Worm (Caenorhabditis elegans): ENCODE measurements around the gene lge-1.

The lge-1 gene

ce11 chrX:10990855-10991176 lies 24.5 kb downstream of the lge-1 start:
- TF ChIP-seq unc-62 (GFP tag; optimal IDR thresholded peaks at IDR 0.05 in 1 of 2) (peak in 1 of 2 experiments; percentile 94), unc-62 (tag; optimal IDR thresholded peaks at IDR 0.05) (no peak), ctbp-1 (GFP tag; IDR thresholded peaks at IDR 0.05) (no peak)

ce11 chrX:10991352-10992172 lies 25.2 kb downstream of the lge-1 start:
- no peak for TF ChIP-seq nhr-10 (tag; optimal IDR thresholded peaks at IDR 0.05)
- TF ChIP-seq unc-62 (GFP tag; optimal IDR thresholded peaks at IDR 0.05 in 1 of 2), result peak in 1 of 2 experiments; percentile 94
- no peak for TF ChIP-seq unc-62 (tag; optimal IDR thresholded peaks at IDR 0.05)

ce11 chrX:10992177-10992576 lies 25.8 kb downstream of the lge-1 start, which contains the start of gene ver-3:
Gene ver-3 (plus strand): TSS chrX:10992477.
- TF ChIP-seq hmg-1.1 (GFP tag; IDR thresholded peaks at IDR 0.05), result no peak
- no peak for TF ChIP-seq mdl-1 (tag; optimal IDR thresholded peaks at IDR 0.05)
- peak; percentile 64 for TF ChIP-seq aha-1 (tag)
- TF ChIP-seq F37D6.2 (tag; optimal IDR thresholded peaks at IDR 0.05), result no peak
- TF ChIP-seq lim-7 (GFP tag; IDR thresholded peaks at IDR 0.05), result no peak
- TF ChIP-seq pqm-1 (tag; optimal IDR thresholded peaks at IDR 0.05), result peak; percentile 23
- TF ChIP-seq F44E2.7 (GFP tag; IDR thresholded peaks at IDR 0.05), result no peak
- TF ChIP-seq sdz-12 (GFP tag; optimal IDR thresholded peaks at IDR 0.05), result no peak
- TF ChIP-seq dve-1 (tag; optimal IDR thresholded peaks at IDR 0.05; ENCODE audit: insufficient read depth), result peak; percentile 38

- TF ChIP-seq zip-2 (tag; optimal IDR thresholded peaks at IDR 0.05) (no peak), aha-1 (tag) (peak; percentile 45)
Measured at ce11 chrX:10999176-10999575, 32.8 kb downstream of the lge-1 start, which contains the start of gene F59F3.6. Gene F59F3.6 (minus strand): TSS chrX:10999276.

- TF ChIP-seq dmd-8 (GFP tag; IDR thresholded peaks at IDR 0.05) (no peak), aha-1 (tag) (no peak), unc-130 (GFP tag; optimal IDR thresholded peaks at IDR 0.05) (no peak), hmg-1.1 (GFP tag; IDR thresholded peaks at IDR 0.05) (no peak), T20F7.1 (GFP tag; optimal IDR thresholded peaks at IDR 0.05) (no peak)
Measured at ce11 chrX:11001750-11002149, 35.4 kb downstream of the lge-1 start, which contains the start of gene col-177. Gene col-177 (minus strand): TSS chrX:11001850.

ce11 chrX:11003701-11004100 lies 37.4 kb downstream of the lge-1 start:
- no peak for TF ChIP-seq F26F4.8 (GFP tag; conservative IDR thresholded peaks at IDR 0.05)
- TF ChIP-seq hlh-11 (tag; optimal IDR thresholded peaks at IDR 0.05), result no peak
- no peak for TF ChIP-seq daf-16 (GFP tag; optimal IDR thresholded peaks at IDR 0.05)
- no peak for TF ChIP-seq daf-16 (tag; optimal IDR thresholded peaks at IDR 0.05)
- no peak for TF ChIP-seq lir-3 (tag; optimal IDR thresholded peaks at IDR 0.05)
- no peak for TF ChIP-seq zfp-2 (tag; optimal IDR thresholded peaks at IDR 0.05)
- TF ChIP-seq mes-2 (tag; optimal IDR thresholded peaks at IDR 0.05; ENCODE audit: poor library complexity, severe bottlenecking), result no peak
- TF ChIP-seq saeg-2 (GFP tag; IDR thresholded peaks at IDR 0.05), result no peak
- no peak for TF ChIP-seq lin-38 (GFP tag; IDR thresholded peaks at IDR 0.05)
- TF ChIP-seq T20F7.1 (GFP tag; optimal IDR thresholded peaks at IDR 0.05), result no peak
- no peak for TF ChIP-seq aha-1 (tag)
- TF ChIP-seq cey-2 (tag; optimal IDR thresholded peaks at IDR 0.05; ENCODE audit: borderline replicate concordance, insufficient read depth), result no peak
- TF ChIP-seq F37D6.2 (tag; optimal IDR thresholded peaks at IDR 0.05), result no peak
- TF ChIP-seq hif-1 (tag; optimal IDR thresholded peaks at IDR 0.05), result no peak
- TF ChIP-seq ZK337.2 (GFP tag; IDR thresholded peaks at IDR 0.05), result no peak
- no peak for TF ChIP-seq fkh-10 (GFP tag; optimal IDR thresholded peaks at IDR 0.05)
- no peak for TF ChIP-seq dmd-6 (GFP tag; IDR thresholded peaks at IDR 0.05)
- TF ChIP-seq ztf-11 (tag; optimal IDR thresholded peaks at IDR 0.05), result no peak
- no peak for TF ChIP-seq Y5F2A.4 (GFP tag; optimal IDR thresholded peaks at IDR 0.05)
- TF ChIP-seq ceh-44 (GFP tag; IDR thresholded peaks at IDR 0.05), result no peak
- TF ChIP-seq spr-3 (GFP tag; optimal IDR thresholded peaks at IDR 0.05), result no peak

Measured in whole organism, L4 larva.